Worm (Caenorhabditis elegans) whole organism, L1 larva: ENCODE measurements around the gene lact-6.

Source experiments
- F16B12.6 ChIP-seq: fragments of 150-350 bp; optimal IDR thresholded peaks from 2 replicates; lab custom pipeline; 2014; ENCODE audit warnings: missing biosample characterization, missing genetic modification characterization
- aha-1 ChIP-seq: fragments of 150-350 bp; optimal IDR thresholded peaks from 2 replicates; lab custom pipeline; 2014; ENCODE audit warnings: missing biosample characterization, missing genetic modification characterization
- aly-2 ChIP-seq: fragments of 150-350 bp; optimal IDR thresholded peaks from 2 replicates; lab custom pipeline; 2014; ENCODE audit warnings: missing biosample characterization, missing genetic modification characterization
- ama-1 ChIP-seq: fragments of 150-350 bp; optimal IDR thresholded peaks from 2 replicates; lab custom pipeline; 2014
- ceh-63 ChIP-seq: fragments of 200-800 bp; sonication (Bioruptor generic); optimal IDR thresholded peaks from 2 replicates; lab custom pipeline; 2018; ENCODE audit warnings: mild to moderate bottlenecking, missing genetic modification characterization, missing compliant biosample characterization
- ceh-8 ChIP-seq: fragments of 200-800 bp; sonication (Bioruptor generic); optimal IDR thresholded peaks from 2 replicates; lab custom pipeline; 2018; ENCODE audit warnings: mild to moderate bottlenecking, missing genetic modification characterization, moderate library complexity, missing compliant biosample characterization
- efl-1 ChIP-seq, 4 experiments: fragments of 150-350 bp; optimal IDR thresholded peaks in 3 of 4; peaks in 1 of 4; 1 replicate in 1 of 4; 2 replicates in 3 of 4; lab custom pipeline; 2014; ENCODE audit warnings: missing biosample characterization in 2 of 4, missing genetic modification characterization in 2 of 4, missing genetic modification reagents in 2 of 4
- efl-3 ChIP-seq: fragments of 200-800 bp; sonication (Bioruptor generic); optimal IDR thresholded peaks from 2 replicates; lab custom pipeline; 2018; ENCODE audit warnings: mild to moderate bottlenecking, missing genetic modification characterization, missing compliant biosample characterization
- elt-3 ChIP-seq, 6 experiments: fragments of 150-350 bp in 1 of 6; sonication (generic microtip); optimal IDR thresholded peaks; 2 replicates each; lab custom pipeline; 2017 to 2018; ENCODE audit warnings: missing biosample characterization in 6 of 6, missing genetic modification characterization in 6 of 6, inconsistent platforms in 1 of 6
- fkh-8 ChIP-seq: sonication (generic microtip); optimal IDR thresholded peaks from 2 replicates; lab custom pipeline; 2016; ENCODE audit warnings: mild to moderate bottlenecking, missing genetic modification characterization, missing compliant biosample characterization
- hlh-17 ChIP-seq: fragments of 200-800 bp; sonication (Bioruptor generic); optimal IDR thresholded peaks from 2 replicates; lab custom pipeline; 2018; ENCODE audit warnings: missing genetic modification characterization, mild to moderate bottlenecking, missing compliant biosample characterization, moderate library complexity, borderline replicate concordance
- hlh-4 ChIP-seq: sonication (generic microtip); optimal IDR thresholded peaks from 2 replicates; lab custom pipeline; 2016; ENCODE audit warnings: mild to moderate bottlenecking, missing genetic modification characterization, missing compliant biosample characterization
- irx-1 ChIP-seq: sonication (generic microtip); optimal IDR thresholded peaks from 2 replicates; lab custom pipeline; 2016; ENCODE audit warnings: missing genetic modification characterization, missing compliant biosample characterization
- isw-1 ChIP-seq: fragments of 200-800 bp; sonication (Bioruptor generic); IDR thresholded peaks from 2 replicates; pipeline ENCODE4 v1.3.6; 2022; ENCODE audit warnings: missing genetic modification characterization, missing compliant biosample characterization
- lin-35 ChIP-seq, 2 experiments: fragments of 150-350 bp; optimal IDR thresholded peaks; 2 replicates each; lab custom pipeline; 2014; ENCODE audit warnings: missing biosample characterization in 2 of 2, missing genetic modification characterization in 2 of 2, missing genetic modification reagents in 2 of 2
- lir-3 ChIP-seq: sonication (generic microtip); optimal IDR thresholded peaks from 2 replicates; lab custom pipeline; 2016; ENCODE audit warnings: mild to moderate bottlenecking, missing genetic modification characterization, moderate library complexity, missing compliant biosample characterization; ENCODE audit not compliant: poor library complexity
- lsy-2 ChIP-seq, 2 experiments: fragments of 150-350 bp; optimal IDR thresholded peaks; 2 replicates each; lab custom pipeline; 2014; ENCODE audit warnings: missing biosample characterization in 2 of 2, missing genetic modification characterization in 2 of 2
- mab-9 ChIP-seq: fragments of 200-800 bp; sonication (Bioruptor generic); IDR thresholded peaks from 2 replicates; pipeline ENCODE4 v1.3.6; 2022; ENCODE audit warnings: missing genetic modification reagents, missing genetic modification characterization, missing compliant biosample characterization
- mep-1 ChIP-seq: fragments of 150-350 bp; optimal IDR thresholded peaks from 2 replicates; lab custom pipeline; 2014; ENCODE audit warnings: missing biosample characterization, missing genetic modification characterization
- nhr-12 ChIP-seq: sonication (generic microtip); optimal IDR thresholded peaks from 2 replicates; lab custom pipeline; 2017; ENCODE audit warnings: missing biosample characterization, missing genetic modification characterization
- nhr-19 ChIP-seq: fragments of 200-800 bp; sonication (Bioruptor generic); conservative IDR thresholded peaks from 2 replicates; pipeline ENCODE4 v1.3.6; 2022; ENCODE audit warnings: missing genetic modification characterization, missing compliant biosample characterization
- nhr-237 ChIP-seq: fragments of 150-350 bp; optimal IDR thresholded peaks from 2 replicates; lab custom pipeline; 2014; ENCODE audit warnings: missing biosample characterization, missing genetic modification characterization
- nhr-47 ChIP-seq: sonication (generic microtip); optimal IDR thresholded peaks from 2 replicates; lab custom pipeline; 2016; ENCODE audit warnings: mild to moderate bottlenecking, missing genetic modification characterization, moderate library complexity, missing compliant biosample characterization
- nhr-71 ChIP-seq: sonication (generic microtip); optimal IDR thresholded peaks from 2 replicates; lab custom pipeline; 2016; ENCODE audit warnings: mild to moderate bottlenecking, missing genetic modification characterization, moderate library complexity, missing compliant biosample characterization
- nhr-76 ChIP-seq: sonication (generic microtip); optimal IDR thresholded peaks from 2 replicates; lab custom pipeline; 2017; ENCODE audit warnings: missing biosample characterization, missing genetic modification characterization
- pag-3 ChIP-seq: sonication (generic microtip); optimal IDR thresholded peaks from 2 replicates; lab custom pipeline; 2017; ENCODE audit warnings: missing genetic modification characterization, mild to moderate bottlenecking, missing compliant biosample characterization, antibody characterized with exemption, borderline replicate concordance; ENCODE audit not compliant: insufficient read depth
- pax-3 ChIP-seq: fragments of 200-800 bp; sonication (Bioruptor generic); optimal IDR thresholded peaks from 2 replicates; lab custom pipeline; 2018; ENCODE audit warnings: mild to moderate bottlenecking, missing genetic modification characterization, moderate library complexity, missing compliant biosample characterization
- rnt-1 ChIP-seq: sonication (generic microtip); optimal IDR thresholded peaks from 2 replicates; lab custom pipeline; 2016; ENCODE audit warnings: mild to moderate bottlenecking, missing genetic modification characterization, moderate library complexity, missing compliant biosample characterization
- sox-4 ChIP-seq: sonication (generic microtip); optimal IDR thresholded peaks from 2 replicates; lab custom pipeline; 2016; ENCODE audit warnings: missing genetic modification characterization, missing compliant biosample characterization
- sptf-1 ChIP-seq: fragments of 150-350 bp; optimal IDR thresholded peaks from 2 replicates; lab custom pipeline; 2014; ENCODE audit warnings: missing biosample characterization, missing genetic modification characterization
- swsn-7 ChIP-seq: sonication (generic microtip); optimal IDR thresholded peaks from 2 replicates; lab custom pipeline; 2016; ENCODE audit warnings: missing genetic modification characterization, missing compliant biosample characterization
- unc-98 ChIP-seq: fragments of 200-800 bp; sonication (Bioruptor generic); IDR thresholded peaks from 2 replicates; pipeline ENCODE4 v1.3.6; 2022; ENCODE audit warnings: missing genetic modification characterization, missing compliant biosample characterization
- zag-1 ChIP-seq: fragments of 150-350 bp; optimal IDR thresholded peaks from 2 replicates; lab custom pipeline; 2014; ENCODE audit warnings: missing biosample characterization, missing genetic modification characterization
- zip-4 ChIP-seq: fragments of 200-800 bp; sonication (Bioruptor generic); optimal IDR thresholded peaks from 2 replicates; lab custom pipeline; 2018; ENCODE audit warnings: mild to moderate bottlenecking, missing genetic modification characterization, moderate library complexity, missing compliant biosample characterization
- ztf-11 ChIP-seq, 2 experiments: sonication (generic microtip); optimal IDR thresholded peaks; 2 replicates each; lab custom pipeline; 2016 to 2017; ENCODE audit warnings: missing genetic modification characterization in 2 of 2, missing biosample characterization in 1 of 2, missing compliant biosample characterization in 1 of 2
- ztf-4 ChIP-seq: fragments of 150-350 bp; optimal IDR thresholded peaks from 2 replicates; lab custom pipeline; 2014; ENCODE audit warnings: missing biosample characterization, missing genetic modification characterization

The lact-6 gene

ce11 chrIV:17426970-17427369 lies 4.2 kb downstream of the lact-6 start (continued):
- TF ChIP-seq lsy-2 (tag; optimal IDR thresholded peaks at IDR 0.05; lab: Kevin White, UChicago): no peak
- TF ChIP-seq ztf-11 (tag; optimal IDR thresholded peaks at IDR 0.05; lab: Kevin White, UChicago): no peak
- TF ChIP-seq nhr-71: peak; percentile 37
- TF ChIP-seq nhr-12 (tag; lab: Kevin White, UChicago): no peak
- TF ChIP-seq ama-1 (lab: Kevin White, UChicago): no peak
- no peak for TF ChIP-seq F16B12.6 (tag; lab: Kevin White, UChicago)
- peak; percentile 30 to 45 for TF ChIP-seq efl-1 (optimal IDR thresholded peaks at IDR 0.05; lab: Kevin White, UChicago)
- no peak for TF ChIP-seq efl-1 (GFP tag; optimal IDR thresholded peaks at IDR 0.05 in 1 of 2; lab: Kevin White, UChicago)

- TF ChIP-seq isw-1 (GFP tag; lab: Robert Waterston, UW) (no peak), elt-3 (tag; optimal IDR thresholded peaks at IDR 0.05; lab: Kevin White, UChicago) (no peak), nhr-47 (tag; lab: Kevin White, UChicago) (no peak), nhr-76 (tag; lab: Kevin White, UChicago) (no peak)
Measured at ce11 chrIV:17417723-17418122, 13.5 kb downstream of the lact-6 start, which contains the start of gene npr-26. Gene npr-26, minus strand, starts transcription at chrIV:17417823.

ce11 chrIV:17413343-17413742 lies 17.8 kb downstream of the lact-6 start:
- TF ChIP-seq mep-1 (tag; lab: Kevin White, UChicago) (no peak), swsn-7 (tag; lab: Kevin White, UChicago) (no peak), lir-3 (tag; lab: Kevin White, UChicago) (no peak), nhr-47 (tag; lab: Kevin White, UChicago) (no peak), aly-2 (no peak), irx-1 (tag; lab: Kevin White, UChicago) (no peak), zip-4 (no peak), mab-9 (GFP tag; lab: Robert Waterston, UW) (no peak), lsy-2 (tag; optimal IDR thresholded peaks at IDR 0.05; lab: Kevin White, UChicago) (no peak), nhr-76 (tag; lab: Kevin White, UChicago) (no peak), sptf-1 (no peak), zag-1 (no peak), pag-3 (no peak)

DNA sequence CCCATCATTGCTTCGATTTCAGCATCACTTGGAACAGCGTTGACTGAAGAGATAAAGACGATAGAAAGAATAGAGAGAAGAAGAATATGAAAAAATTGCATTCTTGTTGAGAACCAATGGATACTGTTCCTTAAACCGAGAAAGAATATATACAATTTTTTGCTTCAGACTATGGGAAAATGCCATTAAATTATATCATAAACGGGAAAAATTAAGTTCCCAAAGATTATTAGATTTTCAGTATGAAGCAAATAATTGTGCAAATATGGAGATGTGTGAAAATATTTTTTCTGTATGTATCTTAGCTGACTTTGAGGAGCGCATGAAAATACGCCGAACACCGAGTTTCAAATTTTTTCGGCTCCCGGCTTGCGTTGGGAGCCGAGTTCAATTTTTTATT lies 23.7 kb downstream of the lact-6 start, which contains the start of gene T02D1.9:
T02D1.9 (minus strand) TSS at position 101 of the 400 bp plus-strand sequence.
- TF ChIP-seq efl-3 (GFP tag; lab: Kevin White, UChicago): no peak
- no peak for TF ChIP-seq pax-3 (tag; lab: Kevin White, UChicago)
- TF ChIP-seq ceh-63 (GFP tag; lab: Kevin White, UChicago): no peak
- no peak for TF ChIP-seq unc-98
- no peak for TF ChIP-seq sox-4
- TF ChIP-seq fkh-8 (tag; lab: Kevin White, UChicago): no peak
- TF ChIP-seq nhr-19: no peak
- TF ChIP-seq rnt-1 (tag; lab: Kevin White, UChicago): no peak
- TF ChIP-seq hlh-4 (tag; lab: Kevin White, UChicago): no peak
- no peak for TF ChIP-seq ztf-11 (tag; optimal IDR thresholded peaks at IDR 0.05; lab: Kevin White, UChicago)
- no peak for TF ChIP-seq nhr-76 (tag; lab: Kevin White, UChicago)
- no peak for TF ChIP-seq F16B12.6 (tag; lab: Kevin White, UChicago)
- no peak for TF ChIP-seq hlh-17 (GFP tag; lab: Kevin White, UChicago)
- no peak for TF ChIP-seq pag-3
- no peak for TF ChIP-seq aha-1 (tag; lab: Kevin White, UChicago)
- no peak for TF ChIP-seq lin-35 (GFP tag; optimal IDR thresholded peaks at IDR 0.05; lab: Kevin White, UChicago)
- no peak for TF ChIP-seq nhr-237 (tag; lab: Kevin White, UChicago)
- TF ChIP-seq ceh-8: no peak
- TF ChIP-seq ztf-4 (tag; lab: Kevin White, UChicago): no peak
